Worm (Caenorhabditis elegans) whole organism, L2 larva: Measurements from ENCODE around the gene lgc-50.

Source experiments
- mdl-1 ChIP-seq, 2 experiments: fragments of 150-350 bp in 1 of 2; sonication (generic microtip) in 1 of 2; optimal IDR thresholded peaks; 2 replicates each; lab custom pipeline; 2017; ENCODE audit warnings: missing biosample characterization in 2 of 2, missing genetic modification characterization in 2 of 2
- sma-3 ChIP-seq: sonication (generic microtip); optimal IDR thresholded peaks from 2 replicates; lab custom pipeline; 2016; ENCODE audit warnings: missing genetic modification reagents, missing genetic modification characterization, missing compliant biosample characterization

ce11 chrIII:7370569-7370968 lies 24.7 kb downstream of the lgc-50 start:
- TF ChIP-seq mdl-1 (tag; optimal IDR thresholded peaks at IDR 0.05; lab: Kevin White, UChicago) = no peak
- TF ChIP-seq sma-3 (GFP tag; lab: Kevin White, UChicago) = no peak
